Fruit fly (Drosophila melanogaster): ENCODE measurements around the gene Pect.

Gene Pect

dm6 chr2L:13176701-13177249, 26.8 kb upstream of the Pect start, which contains the start of the genes Sfmbt and CG5439 (continued):
- TF ChIP-seq Nf-YB (GFP tag; optimal IDR thresholded peaks at IDR 0.05), result peak; percentile 21
- peak in 1 of 2 experiments; percentile 53 for TF ChIP-seq insv (GFP tag; optimal IDR thresholded peaks at IDR 0.05)
- no peak for TF ChIP-seq CG32767 (GFP tag; IDR thresholded peaks at IDR 0.05)
- TF ChIP-seq CG13894 (tag; optimal IDR thresholded peaks at IDR 0.05), result no peak
- peak; percentile 88 for TF ChIP-seq CG4617 (GFP tag; optimal IDR thresholded peaks at IDR 0.05; ENCODE audit: borderline replicate concordance)
- TF ChIP-seq Doc2 (GFP tag; IDR thresholded peaks at IDR 0.05), result no peak
- peak; percentile 79 for TF ChIP-seq CG9727 (GFP tag; optimal IDR thresholded peaks at IDR 0.05)
- TF ChIP-seq rib (GFP tag; IDR thresholded peaks at IDR 0.05), result peak; percentile 85
- TF ChIP-seq pum (GFP tag; optimal IDR thresholded peaks at IDR 0.05), result peak; percentile 79
- TF ChIP-seq ssp (GFP tag; IDR thresholded peaks at IDR 0.05), result peak; percentile 72
- TF ChIP-seq CG2199 (GFP tag; IDR thresholded peaks at IDR 0.05), result no peak
- TF ChIP-seq CG6654 (GFP tag; optimal IDR thresholded peaks at IDR 0.05), result peak; percentile 18
- TF ChIP-seq CHES-1-like (GFP tag; optimal IDR thresholded peaks at IDR 0.05), result peak; percentile 81
- TF ChIP-seq CG2889 (GFP tag; IDR thresholded peaks at IDR 0.05), result no peak
- TF ChIP-seq cwo (GFP tag; optimal IDR thresholded peaks at IDR 0.05), result peak; percentile 55
- peak; percentile 96 for TF ChIP-seq Sin3A (optimal IDR thresholded peaks at IDR 0.05)
- TF ChIP-seq Oli (tag; optimal IDR thresholded peaks at IDR 0.05), result no peak
- no peak for TF ChIP-seq CG15601 (tag; optimal IDR thresholded peaks at IDR 0.05)
- peak; percentile 73 for TF ChIP-seq CG15696 (tag; optimal IDR thresholded peaks at IDR 0.05)

DNA sequence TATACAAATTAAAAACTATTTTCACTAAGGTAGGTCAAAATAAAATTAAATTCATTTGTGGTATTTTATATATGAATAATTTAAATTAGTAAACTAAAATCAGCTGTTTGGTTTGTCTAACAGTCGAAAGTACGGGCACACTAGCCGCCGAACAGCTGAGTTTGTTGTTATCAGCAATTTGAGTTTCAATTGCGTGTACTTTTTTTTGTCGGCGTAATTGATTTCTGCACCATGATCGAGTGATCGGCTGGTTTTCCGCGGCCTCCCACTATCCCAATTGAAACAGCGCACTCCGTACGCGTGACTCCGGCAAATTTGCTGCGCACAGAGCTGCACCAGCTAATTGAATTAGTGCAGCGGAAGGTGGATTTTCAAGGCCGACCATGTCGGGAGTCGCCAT, 24.5 kb upstream of the Pect start, which contains the start of gene Alg7:
Alg7 (plus strand) TSS at position 153 of the 400 bp plus-strand sequence.
- no peak for TF ChIP-seq CG12769 (tag; optimal IDR thresholded peaks at IDR 0.05)
- TF ChIP-seq gfzf (GFP tag; optimal IDR thresholded peaks at IDR 0.05), result peak; percentile 43
- TF ChIP-seq unc-4 (GFP tag; IDR thresholded peaks at IDR 0.05; ENCODE audit: partially characterized antibody), result 0 out of 2 replicates have a peak, but pooled peaks have one; percentile 15
- TF ChIP-seq CG9797 (GFP tag; optimal IDR thresholded peaks at IDR 0.05), result peak; percentile 72
- peak; percentile 78 for TF ChIP-seq CG15479 (GFP tag; optimal IDR thresholded peaks at IDR 0.05)
- peak; percentile 91 for TF ChIP-seq ftz-f1 (GFP tag; optimal IDR thresholded peaks at IDR 0.05)
- peak; percentile 6 for TF ChIP-seq BEAF-32 (GFP tag; optimal IDR thresholded peaks at IDR 0.05)
- TF ChIP-seq Dp (GFP tag; optimal IDR thresholded peaks at IDR 0.05), result peak; percentile 37
- peak; percentile 21 for TF ChIP-seq trem (tag; optimal IDR thresholded peaks at IDR 0.05)
- TF ChIP-seq CG13287 (GFP tag; IDR thresholded peaks at IDR 0.05; ENCODE audit: partially characterized antibody), result peak; percentile 50
- 0 out of 3 replicates have a peak, but pooled peaks have one; percentile 10 for TF ChIP-seq ci (GFP tag; IDR thresholded peaks at IDR 0.05)
- no peak for TF ChIP-seq slou (GFP tag; optimal IDR thresholded peaks at IDR 0.05)
- peak; percentile 45 for TF ChIP-seq pzg (GFP tag; optimal IDR thresholded peaks at IDR 0.05)
- no peak for TF ChIP-seq Awh (GFP tag; IDR thresholded peaks at IDR 0.05)
- peak; percentile 4 for TF ChIP-seq zen (tag; optimal IDR thresholded peaks at IDR 0.05)
- TF ChIP-seq Dll (GFP tag; IDR thresholded peaks at IDR 0.05; ENCODE audit: partially characterized antibody), result peak; percentile 32; the same call in 1 of the 4 replicates
- TF ChIP-seq crp (GFP tag; optimal IDR thresholded peaks at IDR 0.05), result peak; percentile 79 to 97
- 0 out of 2 replicates have a peak, but pooled peaks have one; percentile 16 for TF ChIP-seq CG2129 (GFP tag; IDR thresholded peaks at IDR 0.05; ENCODE audit: partially characterized antibody)
- no peak for TF ChIP-seq Rfx (GFP tag; IDR thresholded peaks at IDR 0.05)
- TF ChIP-seq stwl (tag; optimal IDR thresholded peaks at IDR 0.05), result peak; percentile 16
- peak; percentile 82 for TF ChIP-seq MBD-R2 (GFP tag; IDR thresholded peaks at IDR 0.05)
- TF ChIP-seq CG34422 (GFP tag; IDR thresholded peaks at IDR 0.05), result peak; percentile 55; the same call in 1 of the 3 replicates
- TF ChIP-seq vvl (GFP tag; IDR thresholded peaks at IDR 0.05), result peak; percentile 70; the same call in 1 of the 2 replicates
- peak; percentile 51 for TF ChIP-seq MESR4 (GFP tag; optimal IDR thresholded peaks at IDR 0.05)
- TF ChIP-seq Atf-2 (GFP tag; optimal IDR thresholded peaks at IDR 0.05), result no peak
- peak; percentile 19 for TF ChIP-seq CG14710 (tag; optimal IDR thresholded peaks at IDR 0.05)
- peak; percentile 2 for TF ChIP-seq CG8924 (tag; optimal IDR thresholded peaks at IDR 0.05)
- TF ChIP-seq CG10267 (tag; optimal IDR thresholded peaks at IDR 0.05), result peak; percentile 50
- peak; percentile 45 for TF ChIP-seq E2f2 (GFP tag; IDR thresholded peaks at IDR 0.05)
- no peak for TF ChIP-seq croc (GFP tag; conservative IDR thresholded peaks at IDR 0.05)
- TF ChIP-seq Sin3A (optimal IDR thresholded peaks at IDR 0.05), result peak; percentile 1

Measured in whole organism, embryonic.